Fruit fly (Drosophila melanogaster): ENCODE results near the gene Nup93-1.

dm6 chrX:13840075-13840474, 17.4 kb downstream of the Nup93-1 start:
- TF ChIP-seq EcR (GFP tag; optimal IDR thresholded peaks at IDR 0.05) (no peak), usp (GFP tag; optimal IDR thresholded peaks at IDR 0.05) (no peak), pan (optimal IDR thresholded peaks at IDR 0.05) (no peak), CG8478 (optimal IDR thresholded peaks at IDR 0.05) (no peak), psq (optimal IDR thresholded peaks at IDR 0.05) (no peak)

Data from whole organism.